Fruit fly (Drosophila melanogaster) whole organism, embryonic: ENCODE results near the gene Rchy1.

Experiments used
- Antp ChIP-seq: fragments of 200-800 bp; sonication (Bioruptor generic); optimal IDR thresholded peaks from 3 replicates; lab custom pipeline; 2016; ENCODE audit warnings: missing biosample characterization, missing genetic modification characterization
- CG10274 ChIP-seq: fragments of 200-800 bp; sonication (Bioruptor generic); optimal IDR thresholded peaks from 3 replicates; lab custom pipeline; 2017; ENCODE audit warnings: missing biosample characterization, mild to moderate bottlenecking, missing genetic modification characterization
- CG10462 ChIP-seq: fragments of 200-800 bp; sonication (Bioruptor generic); optimal IDR thresholded peaks from 2 replicates; lab custom pipeline; 2016; ENCODE audit warnings: missing biosample characterization, missing genetic modification characterization
- CG10654 ChIP-seq: fragments of 200-800 bp; sonication (Bioruptor generic); optimal IDR thresholded peaks from 2 replicates; lab custom pipeline; 2016; ENCODE audit warnings: missing biosample characterization, missing genetic modification characterization
- CG10959 ChIP-seq: fragments of 200-800 bp; sonication (Bioruptor generic); IDR thresholded peaks from 2 replicates; pipeline ENCODE4 v1.3.6; 2022; ENCODE audit warnings: missing biosample characterization, missing genetic modification characterization
- CG11247 ChIP-seq: fragments of 200-800 bp; sonication (Bioruptor generic); IDR thresholded peaks from 2 replicates; pipeline ENCODE4 v1.3.6; 2022; ENCODE audit warnings: missing biosample characterization, missing genetic modification characterization
- CG12769 ChIP-seq: fragments of 200-800 bp; sonication (Bioruptor generic); optimal IDR thresholded peaks from 2 replicates; lab custom pipeline; 2019; ENCODE audit warnings: missing biosample characterization, mild to moderate bottlenecking, missing genetic modification characterization, moderate library complexity
- CG14050 ChIP-seq: fragments of 200-800 bp; sonication (Bioruptor generic); IDR thresholded peaks from 3 replicates; pipeline ENCODE4 v1.3.6; 2022; ENCODE audit warnings: missing biosample characterization, missing genetic modification characterization
- CG14710 ChIP-seq: fragments of 200-800 bp; sonication (Bioruptor generic); optimal IDR thresholded peaks from 3 replicates; lab custom pipeline; 2019; ENCODE audit warnings: missing biosample characterization, mild to moderate bottlenecking, missing genetic modification characterization, moderate library complexity
- CG14965 ChIP-seq: fragments of 200-800 bp; sonication (Bioruptor generic); optimal IDR thresholded peaks from 2 replicates; lab custom pipeline; 2016; ENCODE audit warnings: missing biosample characterization, missing genetic modification characterization, borderline replicate concordance
- CG15011 ChIP-seq: fragments of 200-800 bp; sonication (Bioruptor generic); optimal IDR thresholded peaks from 3 replicates; lab custom pipeline; 2018; ENCODE audit warnings: missing biosample characterization, mild to moderate bottlenecking, missing genetic modification characterization
- CG16813 ChIP-seq: fragments of 200-800 bp; sonication (Bioruptor generic); IDR thresholded peaks from 3 replicates; pipeline ENCODE4 v1.3.6; 2022; ENCODE audit warnings: missing biosample characterization, missing genetic modification characterization; ENCODE audit not compliant: partially characterized antibody
- CG18599 ChIP-seq: fragments of 200-800 bp; sonication (Bioruptor generic); optimal IDR thresholded peaks from 3 replicates; lab custom pipeline; 2017; ENCODE audit warnings: missing biosample characterization, missing genetic modification characterization, mild to moderate bottlenecking, moderate library complexity, missing genetic modification reagents
- CG2116 ChIP-seq: fragments of 200-800 bp; sonication (Bioruptor generic); optimal IDR thresholded peaks from 3 replicates; lab custom pipeline; 2018; ENCODE audit warnings: missing biosample characterization, mild to moderate bottlenecking, missing genetic modification characterization
- CG34376 ChIP-seq: fragments of 200-800 bp; sonication (Bioruptor generic); optimal IDR thresholded peaks from 2 replicates; lab custom pipeline; 2018; ENCODE audit warnings: missing biosample characterization, mild to moderate bottlenecking, missing genetic modification characterization
- CG3838 ChIP-seq: fragments of 200-800 bp; sonication (Bioruptor generic); optimal IDR thresholded peaks from 3 replicates; lab custom pipeline; 2016; ENCODE audit warnings: missing biosample characterization, missing genetic modification characterization
- CG3847 ChIP-seq: fragments of 200-800 bp; sonication (Bioruptor generic); IDR thresholded peaks from 2 replicates; pipeline ENCODE4 v1.3.6; 2022; ENCODE audit warnings: missing biosample characterization, missing genetic modification characterization
- CG4328 ChIP-seq: fragments of 200-800 bp; sonication (Bioruptor generic); optimal IDR thresholded peaks from 3 replicates; lab custom pipeline; 2017; ENCODE audit warnings: missing biosample characterization, missing genetic modification reagents, missing genetic modification characterization
- CG7271 ChIP-seq: fragments of 200-800 bp; sonication (Bioruptor generic); optimal IDR thresholded peaks from 2 replicates; lab custom pipeline; 2018; ENCODE audit warnings: missing biosample characterization, mild to moderate bottlenecking, missing genetic modification characterization, moderate library complexity
- CG8478 ChIP-seq: fragments of >200 bp; optimal IDR thresholded peaks from 2 replicates; lab custom pipeline; 2018
- CG9609 ChIP-seq: fragments of 200-800 bp; sonication (Bioruptor generic); optimal IDR thresholded peaks from 3 replicates; lab custom pipeline; 2016; ENCODE audit warnings: missing biosample characterization, missing genetic modification characterization
- Chrac-16 ChIP-seq: fragments of 200-800 bp; sonication (Bioruptor generic); optimal IDR thresholded peaks from 3 replicates; lab custom pipeline; 2016; ENCODE audit warnings: missing biosample characterization, missing genetic modification characterization
- CrebB ChIP-seq: fragments of 200-800 bp; sonication (Bioruptor generic); optimal IDR thresholded peaks from 3 replicates; lab custom pipeline; 2018; ENCODE audit warnings: missing biosample characterization, mild to moderate bottlenecking, missing genetic modification characterization
- HHEX ChIP-seq: fragments of 200-800 bp; sonication (Bioruptor generic); optimal IDR thresholded peaks from 3 replicates; lab custom pipeline; 2017; ENCODE audit warnings: missing biosample characterization, mild to moderate bottlenecking, missing genetic modification characterization, missing genetic modification reagents
- Hr78 ChIP-seq, 2 experiments: fragments of 200-800 bp in 1 of 2; fragments of >200 bp in 1 of 2; sonication (Bioruptor generic) in 1 of 2; optimal IDR thresholded peaks; 2 replicates each; lab custom pipeline; 2017 to 2019; ENCODE audit warnings: missing biosample characterization in 2 of 2, missing genetic modification characterization in 2 of 2, mild to moderate bottlenecking in 1 of 2, moderate library complexity in 1 of 2
- Lim3 ChIP-seq: fragments of 200-800 bp; sonication (Bioruptor generic); IDR thresholded peaks from 2 replicates; pipeline ENCODE4 v1.3.6; 2022; ENCODE audit warnings: missing biosample characterization, missing genetic modification characterization
- Mrtf ChIP-seq: fragments of 200-800 bp; sonication (Bioruptor generic); IDR thresholded peaks from 3 replicates; pipeline ENCODE4 v1.3.6; 2022; ENCODE audit warnings: missing biosample characterization, missing genetic modification characterization
- NK7.1 ChIP-seq: fragments of 200-800 bp; sonication (Bioruptor generic); optimal IDR thresholded peaks from 3 replicates; lab custom pipeline; 2016; ENCODE audit warnings: missing biosample characterization, missing genetic modification characterization
- Side ChIP-seq: fragments of 200-800 bp; sonication (Bioruptor generic); optimal IDR thresholded peaks from 2 replicates; lab custom pipeline; 2016; ENCODE audit warnings: missing biosample characterization, missing genetic modification characterization
- Ssrp ChIP-seq: fragments of 200-800 bp; sonication (Bioruptor generic); optimal IDR thresholded peaks from 2 replicates; lab custom pipeline; 2018; ENCODE audit warnings: missing biosample characterization, mild to moderate bottlenecking, missing genetic modification characterization, moderate library complexity
- ap ChIP-seq: fragments of 200-800 bp; sonication (Bioruptor generic); IDR thresholded peaks from 2 replicates; pipeline ENCODE4 v1.3.6; 2022; ENCODE audit warnings: missing biosample characterization, missing genetic modification characterization
- caup ChIP-seq: fragments of 200-800 bp; sonication (Bioruptor generic); optimal IDR thresholded peaks from 3 replicates; lab custom pipeline; 2017; ENCODE audit warnings: missing biosample characterization, mild to moderate bottlenecking, missing genetic modification characterization, moderate library complexity; ENCODE audit not compliant: severe bottlenecking
- chif ChIP-seq, 2 experiments: fragments of 200-800 bp; sonication (Bioruptor generic); optimal IDR thresholded peaks; 3 replicates each; lab custom pipeline; 2016; ENCODE audit warnings: missing biosample characterization in 2 of 2, missing genetic modification characterization in 2 of 2
- chn ChIP-seq: fragments of 200-800 bp; sonication (Bioruptor generic); optimal IDR thresholded peaks from 2 replicates; lab custom pipeline; 2016; ENCODE audit warnings: missing biosample characterization, missing genetic modification characterization
- dm ChIP-seq: fragments of 200-800 bp; sonication (Bioruptor generic); optimal IDR thresholded peaks from 3 replicates; lab custom pipeline; 2016; ENCODE audit warnings: missing biosample characterization, missing genetic modification characterization
- dmrt11E ChIP-seq: fragments of 200-800 bp; sonication (Bioruptor generic); optimal IDR thresholded peaks from 3 replicates; lab custom pipeline; 2018; ENCODE audit warnings: missing biosample characterization, mild to moderate bottlenecking, missing genetic modification characterization, moderate library complexity
- dpn ChIP-seq, 2 experiments: fragments of 200-800 bp; sonication (Bioruptor generic); optimal IDR thresholded peaks; 3 replicates each; lab custom pipeline; 2016; ENCODE audit warnings: missing biosample characterization in 2 of 2, missing genetic modification characterization in 2 of 2
- grau ChIP-seq: fragments of 200-800 bp; optimal IDR thresholded peaks from 3 replicates; lab custom pipeline; 2019; ENCODE audit warnings: missing biosample characterization, mild to moderate bottlenecking, missing genetic modification characterization, moderate library complexity
- hb ChIP-seq: fragments of 200-800 bp; sonication (Bioruptor generic); IDR thresholded peaks from 3 replicates; pipeline ENCODE4 v1.3.6; 2022; ENCODE audit warnings: missing biosample characterization, missing genetic modification characterization; ENCODE audit not compliant: partially characterized antibody
- hbn ChIP-seq: fragments of 200-800 bp; sonication (Bioruptor generic); IDR thresholded peaks from 2 replicates; pipeline ENCODE4 v1.3.6; 2022; ENCODE audit warnings: missing biosample characterization, missing genetic modification characterization; ENCODE audit not compliant: partially characterized antibody
- her ChIP-seq: fragments of 200-800 bp; sonication (Bioruptor generic); optimal IDR thresholded peaks from 2 replicates; lab custom pipeline; 2016; ENCODE audit warnings: missing biosample characterization, missing genetic modification characterization
- insv ChIP-seq, 2 experiments: fragments of 200-800 bp; sonication (Bioruptor generic); optimal IDR thresholded peaks; 3 replicates each; lab custom pipeline; 2016 to 2018; ENCODE audit warnings: missing biosample characterization in 2 of 2, missing genetic modification characterization in 2 of 2
- kni ChIP-seq: fragments of 200-800 bp; sonication (Bioruptor generic); optimal IDR thresholded peaks from 3 replicates; lab custom pipeline; 2017; ENCODE audit warnings: mild to moderate bottlenecking, missing biosample characterization, missing genetic modification reagents, missing genetic modification characterization
- peb ChIP-seq: fragments of 200-800 bp; sonication (Bioruptor generic); IDR thresholded peaks from 2 replicates; pipeline ENCODE4 v1.3.6; 2022; ENCODE audit warnings: missing biosample characterization, missing genetic modification characterization
- sens ChIP-seq: fragments of 200-800 bp; sonication (Bioruptor generic); peaks from one replicate; lab custom pipeline; 2016; ENCODE audit warnings: missing biosample characterization, missing genetic modification characterization
- seq ChIP-seq: fragments of 200-800 bp; sonication (Bioruptor generic); IDR thresholded peaks from 2 replicates; pipeline ENCODE4 v1.3.6; 2022; ENCODE audit warnings: missing biosample characterization, missing genetic modification characterization
- slbo ChIP-seq: fragments of 200-800 bp; sonication (Bioruptor generic); IDR thresholded peaks from 2 replicates; pipeline ENCODE4 v1.3.6; 2022; ENCODE audit warnings: missing biosample characterization, missing genetic modification characterization
- stc ChIP-seq: fragments of 200-800 bp; sonication (Bioruptor generic); IDR thresholded peaks from 2 replicates; pipeline ENCODE4 v1.3.6; 2022; ENCODE audit warnings: missing biosample characterization, missing genetic modification characterization
- sug ChIP-seq: fragments of 200-800 bp; optimal IDR thresholded peaks from 2 replicates; lab custom pipeline; 2019; ENCODE audit warnings: missing biosample characterization, mild to moderate bottlenecking, missing genetic modification characterization, moderate library complexity
- tx ChIP-seq: fragments of 200-800 bp; sonication (Bioruptor generic); optimal IDR thresholded peaks from 2 replicates; lab custom pipeline; 2016; ENCODE audit warnings: missing biosample characterization, missing genetic modification characterization
- yki ChIP-seq: fragments of >200 bp; optimal IDR thresholded peaks from 3 replicates; lab custom pipeline; 2018

Rchy1 gene

dm6 chr2L:6488676-6489140, 23.2 kb upstream of the Rchy1 start, which contains the start of the genes KFase and epsilonCOP (continued):
- TF ChIP-seq slbo (peak; percentile 65), CG7271 (tag; lab: Kevin White, UChicago) (peak; percentile 17), peb (GFP tag; lab: Robert Waterston, UW) (no peak), chn (peak; percentile 70), CG2116 (GFP tag; lab: Kevin White, UChicago) (peak; percentile 93), dmrt11E (tag; lab: Kevin White, UChicago) (no peak), caup (GFP tag; lab: Kevin White, UChicago) (peak; percentile 60), NK7.1 (no peak), dm (GFP tag; lab: Kevin White, UChicago) (peak; percentile 37), Mrtf (GFP tag; lab: Robert Waterston, UW) (no peak), CG34376 (GFP tag; lab: Kevin White, UChicago) (peak; percentile 47), seq (GFP tag; lab: Robert Waterston, UW) (no peak), CrebB (peak; percentile 6), CG8478 (lab: Kevin White, UChicago) (no peak), CG14710 (tag; lab: Kevin White, UChicago) (peak; percentile 89), yki (lab: Kevin White, UChicago) (no peak), CG12769 (no peak), Side (GFP tag; lab: Kevin White, UChicago) (peak; percentile 39), CG11247 (GFP tag; lab: Robert Waterston, UW) (0 out of 2 replicates have a peak, but pooled peaks have one; percentile 23), Chrac-16 (GFP tag; lab: Kevin White, UChicago) (peak; percentile 35), tx (GFP tag; lab: Kevin White, UChicago) (peak; percentile 50), kni (peak; percentile 45), chif (GFP tag; optimal IDR thresholded peaks at IDR 0.05; lab: Kevin White, UChicago) (peak; percentile 34 to 36), CG18599 (GFP tag; lab: Kevin White, UChicago) (peak; percentile 69), Antp (GFP tag; lab: Kevin White, UChicago) (peak; percentile 16), Hr78 (GFP tag; optimal IDR thresholded peaks at IDR 0.05; lab: Kevin White, UChicago) (no peak), CG3847 (GFP tag; lab: Robert Waterston, UW) (peak; percentile 75; the same call in 1 of the 2 replicates), CG16813 (GFP tag; lab: Robert Waterston, UW) (peak; percentile 68), CG4328 (GFP tag; lab: Kevin White, UChicago) (peak; percentile 58), CG14050 (GFP tag; lab: Robert Waterston, UW) (0 out of 3 replicates have a peak, but pooled peaks have one; percentile 26), ap (0 out of 2 replicates have a peak, but pooled peaks have one; percentile 21), CG10654 (peak; percentile 44), grau (tag; lab: Kevin White, UChicago) (peak; percentile 58), CG14965 (no peak), her (peak; percentile 38), CG10959 (GFP tag; lab: Robert Waterston, UW) (no peak), sens (GFP tag; lab: Kevin White, UChicago) (peak; percentile 93), CG10274 (GFP tag; lab: Kevin White, UChicago) (no peak), insv (GFP tag; optimal IDR thresholded peaks at IDR 0.05; lab: Kevin White, UChicago) (peak in 1 of 2 experiments; percentile 19), dpn (GFP tag; optimal IDR thresholded peaks at IDR 0.05; lab: Kevin White, UChicago) (peak; percentile 45 to 55), Ssrp (peak; percentile 20), hb (peak; percentile 66; the same call in 2 of the 3 replicates), HHEX (GFP tag; lab: Kevin White, UChicago) (peak; percentile 33), hbn (GFP tag; lab: Robert Waterston, UW) (peak; percentile 70), CG15011 (GFP tag; lab: Kevin White, UChicago) (peak; percentile 45), CG9609 (no peak), CG10462 (peak; percentile 30), CG3838 (GFP tag; lab: Kevin White, UChicago) (no peak), sug (tag; lab: Kevin White, UChicago) (peak; percentile 70), Lim3 (no peak), stc (GFP tag; lab: Robert Waterston, UW) (no peak)
